Fruit fly (Drosophila melanogaster) whole organism: ENCODE data around the gene CG9784.

Source experiments
- CG8478 ChIP-seq: fragments of >200 bp; optimal IDR thresholded peaks from 2 replicates; lab custom pipeline; 2018; ENCODE audit warnings: inconsistent platforms
- Dll ChIP-seq: fragments of >200 bp; optimal IDR thresholded peaks from 2 replicates; lab custom pipeline; 2017
- EcR ChIP-seq, 2 experiments: fragments of >200 bp; optimal IDR thresholded peaks; 2 replicates each; lab custom pipeline; 2017; ENCODE audit warnings: missing biosample characterization in 2 of 2, missing genetic modification characterization in 2 of 2, missing genetic modification reagents in 2 of 2
- pan ChIP-seq: fragments of >200 bp; optimal IDR thresholded peaks from 2 replicates; lab custom pipeline; 2017
- psq ChIP-seq: fragments of >200 bp; optimal IDR thresholded peaks from 2 replicates; lab custom pipeline; 2017
- usp ChIP-seq: fragments of >200 bp; optimal IDR thresholded peaks from 2 replicates; lab custom pipeline; 2017; ENCODE audit warnings: missing biosample characterization, missing genetic modification characterization, mixed read lengths

DNA sequence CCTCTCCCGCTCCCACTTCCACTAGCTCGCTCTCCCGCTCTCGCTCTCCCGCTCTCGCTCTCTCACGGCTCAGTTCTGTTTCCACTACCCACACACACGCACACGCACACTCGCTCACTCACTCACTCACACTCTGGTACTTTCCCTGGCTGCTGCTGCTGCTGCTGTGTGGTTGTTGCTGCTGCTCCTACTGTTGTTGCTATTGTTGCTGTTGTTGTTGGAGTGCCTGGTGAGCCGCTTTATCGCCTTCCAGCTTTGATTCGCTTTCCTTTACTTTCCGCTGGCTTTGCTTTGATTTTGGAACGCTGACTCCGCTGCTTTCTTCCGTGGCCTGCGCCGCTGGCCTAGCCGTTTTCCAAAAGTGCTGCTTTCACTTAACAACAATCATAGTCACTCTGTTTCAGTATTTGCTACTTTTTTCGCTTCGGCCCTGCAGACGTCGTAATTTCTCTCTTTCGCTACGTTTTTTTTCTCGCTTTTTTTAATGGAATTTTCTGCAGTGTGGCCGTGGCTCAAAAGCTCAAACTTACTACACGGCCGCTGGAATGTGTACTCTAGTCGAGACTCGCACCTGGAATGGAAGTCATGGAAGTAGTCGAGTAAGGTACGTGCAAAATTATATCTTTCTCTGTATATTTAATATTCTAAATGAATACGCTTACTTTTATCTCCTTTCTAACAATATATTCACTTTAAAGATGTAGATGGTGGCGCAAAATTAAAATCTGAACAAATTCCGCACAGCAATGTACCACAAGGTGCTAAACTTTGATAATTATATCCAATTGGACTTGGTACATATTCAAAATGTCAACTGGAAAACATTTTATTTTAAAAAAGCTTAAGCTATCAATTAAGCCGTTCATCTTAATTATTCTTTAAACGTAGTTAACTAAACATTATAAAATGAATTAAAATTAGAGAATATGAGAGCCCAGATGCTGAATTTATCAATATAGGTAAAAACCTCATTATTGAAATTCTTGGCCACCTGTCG lies 39.2 kb downstream of the CG9784 start, which contains the start of gene Pp2B-14D:
- no peak for TF ChIP-seq psq (lab: Kevin White, UChicago)
- TF ChIP-seq EcR (GFP tag; optimal IDR thresholded peaks at IDR 0.05; lab: Kevin White, UChicago): no peak
- no peak for TF ChIP-seq usp (GFP tag; lab: Kevin White, UChicago)
- peak; percentile 98 for TF ChIP-seq Dll
- TF ChIP-seq CG8478 (lab: Kevin White, UChicago): no peak
- TF ChIP-seq pan (lab: Kevin White, UChicago): no peak
